Fruit fly (Drosophila melanogaster) whole organism, embryonic: ENCODE measurements around the gene Pdh.

Experiments used
- Adf1 ChIP-seq: fragments of 200-800 bp; sonication (Bioruptor generic); IDR thresholded peaks from 2 replicates; pipeline ENCODE4 v1.3.6; 2022; ENCODE audit warnings: missing biosample characterization, missing genetic modification characterization
- Antp ChIP-seq: fragments of 200-800 bp; sonication (Bioruptor generic); optimal IDR thresholded peaks from 3 replicates; lab custom pipeline; 2016; ENCODE audit warnings: missing biosample characterization, missing genetic modification characterization
- Atf-2 ChIP-seq: fragments of 200-800 bp; sonication (Bioruptor generic); optimal IDR thresholded peaks from 2 replicates; lab custom pipeline; 2016; ENCODE audit warnings: missing biosample characterization, missing genetic modification characterization
- CG10267 ChIP-seq: fragments of 200-800 bp; sonication (Bioruptor generic); optimal IDR thresholded peaks from 2 replicates; lab custom pipeline; 2018; ENCODE audit warnings: missing biosample characterization, mild to moderate bottlenecking, missing genetic modification characterization, moderate library complexity
- CG10462 ChIP-seq: fragments of 200-800 bp; sonication (Bioruptor generic); optimal IDR thresholded peaks from 2 replicates; lab custom pipeline; 2016; ENCODE audit warnings: missing biosample characterization, missing genetic modification characterization
- CG12299 ChIP-seq: fragments of 200-800 bp; sonication (Bioruptor generic); optimal IDR thresholded peaks from 2 replicates; lab custom pipeline; 2018; ENCODE audit warnings: missing biosample characterization, mild to moderate bottlenecking, missing genetic modification characterization
- CG12942 ChIP-seq: fragments of 200-800 bp; sonication (Bioruptor generic); optimal IDR thresholded peaks from 3 replicates; lab custom pipeline; 2016; ENCODE audit warnings: missing biosample characterization, missing genetic modification characterization
- CG13123 ChIP-seq: fragments of 200-800 bp; sonication (Bioruptor generic); optimal IDR thresholded peaks from 2 replicates; lab custom pipeline; 2016; ENCODE audit warnings: missing biosample characterization, missing genetic modification characterization
- CG14014 ChIP-seq: fragments of 200-800 bp; sonication (Bioruptor generic); IDR thresholded peaks from 2 replicates; pipeline ENCODE4 v1.3.6; 2022; ENCODE audit warnings: missing biosample characterization, missing genetic modification characterization
- CG15269 ChIP-seq: fragments of 200-800 bp; sonication (Bioruptor generic); optimal IDR thresholded peaks from 2 replicates; lab custom pipeline; 2018; ENCODE audit warnings: missing biosample characterization, mild to moderate bottlenecking, missing genetic modification characterization, moderate library complexity
- CG15514 ChIP-seq: fragments of 200-800 bp; sonication (Bioruptor generic); optimal IDR thresholded peaks from 3 replicates; lab custom pipeline; 2017; ENCODE audit warnings: missing biosample characterization, missing genetic modification characterization, mild to moderate bottlenecking, moderate library complexity, missing genetic modification reagents
- CG2202 ChIP-seq: fragments of 200-800 bp; sonication (Bioruptor generic); optimal IDR thresholded peaks from 2 replicates; lab custom pipeline; 2018; ENCODE audit warnings: missing biosample characterization, mild to moderate bottlenecking, missing genetic modification characterization
- CG33557 ChIP-seq: fragments of 200-800 bp; sonication (Bioruptor generic); optimal IDR thresholded peaks from 2 replicates; lab custom pipeline; 2019; ENCODE audit warnings: missing biosample characterization, mild to moderate bottlenecking, missing genetic modification characterization, moderate library complexity
- CG42726 ChIP-seq: fragments of 200-800 bp; sonication (Bioruptor generic); IDR thresholded peaks from 2 replicates; pipeline ENCODE4 v1.3.6; 2022; ENCODE audit warnings: missing biosample characterization, missing genetic modification characterization; ENCODE audit not compliant: partially characterized antibody
- CG43689 ChIP-seq: fragments of 200-800 bp; sonication (Bioruptor generic); IDR thresholded peaks from 2 replicates; pipeline ENCODE4 v1.3.6; 2022; ENCODE audit warnings: missing biosample characterization, missing genetic modification characterization
- CG5953 ChIP-seq: fragments of 200-800 bp; sonication (Bioruptor generic); IDR thresholded peaks from 2 replicates; pipeline ENCODE4 v1.3.6; 2022; ENCODE audit warnings: missing biosample characterization, missing genetic modification characterization
- CG6689 ChIP-seq: fragments of 200-800 bp; sonication (Bioruptor generic); IDR thresholded peaks from 2 replicates; pipeline ENCODE4 v1.3.6; 2022; ENCODE audit warnings: missing biosample characterization, missing genetic modification characterization
- CG7556 ChIP-seq: fragments of 200-800 bp; sonication (Bioruptor generic); optimal IDR thresholded peaks from 2 replicates; lab custom pipeline; 2017; ENCODE audit warnings: missing biosample characterization, mild to moderate bottlenecking, missing genetic modification characterization
- CG8359 ChIP-seq: fragments of 200-800 bp; sonication (Bioruptor generic); optimal IDR thresholded peaks from 2 replicates; lab custom pipeline; 2017; ENCODE audit warnings: missing biosample characterization, mild to moderate bottlenecking, missing genetic modification characterization, borderline replicate concordance
- CG9215 ChIP-seq: fragments of 200-800 bp; sonication (Bioruptor generic); IDR thresholded peaks from 2 replicates; pipeline ENCODE4 v1.3.6; 2022; ENCODE audit warnings: missing biosample characterization, missing genetic modification characterization
- CG9609 ChIP-seq: fragments of 200-800 bp; sonication (Bioruptor generic); optimal IDR thresholded peaks from 3 replicates; lab custom pipeline; 2016; ENCODE audit warnings: missing biosample characterization, missing genetic modification characterization
- CG9727 ChIP-seq: fragments of 200-800 bp; sonication (Bioruptor generic); optimal IDR thresholded peaks from 3 replicates; lab custom pipeline; 2017; ENCODE audit warnings: missing biosample characterization, mild to moderate bottlenecking, missing genetic modification characterization
- CG9797 ChIP-seq: fragments of 200-800 bp; sonication (Bioruptor generic); optimal IDR thresholded peaks from 3 replicates; lab custom pipeline; 2018; ENCODE audit warnings: missing biosample characterization, mild to moderate bottlenecking, missing genetic modification characterization
- Dbx ChIP-seq: fragments of 200-800 bp; sonication (Bioruptor generic); IDR thresholded peaks from 3 replicates; pipeline ENCODE4 v1.3.6; 2022; ENCODE audit warnings: missing biosample characterization, missing genetic modification characterization
- Drgx ChIP-seq: fragments of 200-800 bp; sonication (Bioruptor generic); IDR thresholded peaks from 2 replicates; pipeline ENCODE4 v1.3.6; 2022; ENCODE audit warnings: missing biosample characterization, missing genetic modification characterization
- Gug ChIP-seq: fragments of 200-800 bp; sonication (Bioruptor generic); IDR thresholded peaks from 4 replicates; pipeline ENCODE4 v1.3.6; 2022; ENCODE audit warnings: missing biosample characterization, missing genetic modification characterization
- HLH4C ChIP-seq: fragments of 200-800 bp; sonication (Bioruptor generic); IDR thresholded peaks from 3 replicates; pipeline ENCODE4 v1.3.6; 2022; ENCODE audit warnings: missing biosample characterization, missing genetic modification characterization; ENCODE audit not compliant: partially characterized antibody
- Hey ChIP-seq: fragments of 200-800 bp; sonication (Bioruptor generic); optimal IDR thresholded peaks from 3 replicates; lab custom pipeline; 2018; ENCODE audit warnings: missing biosample characterization, mild to moderate bottlenecking, missing genetic modification characterization
- Hr39 ChIP-seq: fragments of >200 bp; optimal IDR thresholded peaks from 2 replicates; lab custom pipeline; 2017
- Optix ChIP-seq: fragments of 200-800 bp; sonication (Bioruptor generic); IDR thresholded peaks from 3 replicates; pipeline ENCODE4 v1.3.6; 2022; ENCODE audit warnings: missing biosample characterization, missing genetic modification characterization
- PHDP ChIP-seq: fragments of 200-800 bp; sonication (Bioruptor generic); optimal IDR thresholded peaks from 3 replicates; lab custom pipeline; 2018; ENCODE audit warnings: missing biosample characterization, mild to moderate bottlenecking, missing genetic modification characterization, moderate library complexity
- Xbp1 ChIP-seq: fragments of 200-800 bp; sonication (Bioruptor generic); optimal IDR thresholded peaks from 3 replicates; lab custom pipeline; 2016; ENCODE audit warnings: missing biosample characterization, mild to moderate bottlenecking, missing genetic modification characterization
- al ChIP-seq: fragments of 200-800 bp; sonication (Bioruptor generic); IDR thresholded peaks from 2 replicates; pipeline ENCODE4 v1.3.6; 2022; ENCODE audit warnings: missing biosample characterization, missing genetic modification characterization
- ap ChIP-seq: fragments of 200-800 bp; sonication (Bioruptor generic); IDR thresholded peaks from 2 replicates; pipeline ENCODE4 v1.3.6; 2022; ENCODE audit warnings: missing biosample characterization, missing genetic modification characterization
- crc ChIP-seq: fragments of 200-800 bp; sonication (Bioruptor generic); optimal IDR thresholded peaks from 2 replicates; lab custom pipeline; 2016; ENCODE audit warnings: missing biosample characterization, missing genetic modification characterization
- dan ChIP-seq: fragments of 200-800 bp; sonication (Bioruptor generic); IDR thresholded peaks from 2 replicates; pipeline ENCODE4 v1.3.6; 2022; ENCODE audit warnings: missing biosample characterization, missing genetic modification characterization
- ems ChIP-seq: fragments of 200-800 bp; sonication (Bioruptor generic); optimal IDR thresholded peaks from 3 replicates; lab custom pipeline; 2016; ENCODE audit warnings: missing biosample characterization, missing genetic modification characterization
- eve ChIP-seq, 2 experiments: fragments of >200 bp; optimal IDR thresholded peaks; 2 replicates each; lab custom pipeline; 2017; ENCODE audit warnings: missing biosample characterization in 2 of 2, missing genetic modification characterization in 2 of 2
- fru ChIP-seq: fragments of >200 bp; optimal IDR thresholded peaks from 2 replicates; lab custom pipeline; 2017
- ham ChIP-seq: fragments of 200-800 bp; sonication (Bioruptor generic); IDR thresholded peaks from 2 replicates; pipeline ENCODE4 v1.3.6; 2022; ENCODE audit warnings: missing biosample characterization, missing genetic modification characterization
- hbn ChIP-seq: fragments of 200-800 bp; sonication (Bioruptor generic); IDR thresholded peaks from 2 replicates; pipeline ENCODE4 v1.3.6; 2022; ENCODE audit warnings: missing biosample characterization, missing genetic modification characterization; ENCODE audit not compliant: partially characterized antibody
- lbe ChIP-seq: fragments of 200-800 bp; sonication (Bioruptor generic); optimal IDR thresholded peaks from 2 replicates; lab custom pipeline; 2016; ENCODE audit warnings: missing biosample characterization, mild to moderate bottlenecking, missing genetic modification characterization
- luna ChIP-seq: fragments of 200-800 bp; sonication (Bioruptor generic); optimal IDR thresholded peaks from 2 replicates; lab custom pipeline; 2016; ENCODE audit warnings: missing biosample characterization, missing genetic modification characterization
- odd ChIP-seq: fragments of 200-800 bp; sonication (Bioruptor generic); optimal IDR thresholded peaks from 2 replicates; lab custom pipeline; 2017; ENCODE audit warnings: missing biosample characterization, mild to moderate bottlenecking, missing genetic modification characterization
- psq ChIP-seq: fragments of 200-800 bp; sonication (Bioruptor generic); optimal IDR thresholded peaks from 2 replicates; lab custom pipeline; 2017; ENCODE audit warnings: missing biosample characterization, missing genetic modification characterization
- shn ChIP-seq: fragments of 200-800 bp; sonication (Bioruptor generic); optimal IDR thresholded peaks from 3 replicates; lab custom pipeline; 2016; ENCODE audit warnings: missing biosample characterization, missing genetic modification characterization
- sisA ChIP-seq: fragments of 200-800 bp; sonication (Bioruptor generic); IDR thresholded peaks from 2 replicates; pipeline ENCODE4 v1.3.6; 2022; ENCODE audit warnings: missing biosample characterization, missing genetic modification characterization
- slbo ChIP-seq: fragments of 200-800 bp; sonication (Bioruptor generic); IDR thresholded peaks from 2 replicates; pipeline ENCODE4 v1.3.6; 2022; ENCODE audit warnings: missing biosample characterization, missing genetic modification characterization
- sna ChIP-seq: fragments of 200-800 bp; sonication (Bioruptor generic); IDR thresholded peaks from 2 replicates; pipeline ENCODE4 v1.3.6; 2022; ENCODE audit warnings: missing biosample characterization, missing genetic modification characterization; ENCODE audit not compliant: partially characterized antibody
- tna ChIP-seq: fragments of 200-800 bp; sonication (Bioruptor generic); IDR thresholded peaks from 2 replicates; pipeline ENCODE4 v1.3.6; 2022; ENCODE audit warnings: missing biosample characterization, missing genetic modification characterization; ENCODE audit not compliant: partially characterized antibody
- trem ChIP-seq: fragments of 200-800 bp; optimal IDR thresholded peaks from 3 replicates; lab custom pipeline; 2019; ENCODE audit warnings: missing biosample characterization, mild to moderate bottlenecking, missing genetic modification characterization, moderate library complexity
- vnd ChIP-seq: fragments of 200-800 bp; sonication (Bioruptor generic); IDR thresholded peaks from 3 replicates; pipeline ENCODE4 v1.3.6; 2022; ENCODE audit warnings: missing biosample characterization, missing genetic modification characterization; ENCODE audit not compliant: partially characterized antibody
- z ChIP-seq: fragments of 200-800 bp; sonication (Bioruptor generic); IDR thresholded peaks from 3 replicates; pipeline ENCODE4 v1.3.6; 2022; ENCODE audit warnings: missing biosample characterization, missing genetic modification characterization

Pdh gene

DNA sequence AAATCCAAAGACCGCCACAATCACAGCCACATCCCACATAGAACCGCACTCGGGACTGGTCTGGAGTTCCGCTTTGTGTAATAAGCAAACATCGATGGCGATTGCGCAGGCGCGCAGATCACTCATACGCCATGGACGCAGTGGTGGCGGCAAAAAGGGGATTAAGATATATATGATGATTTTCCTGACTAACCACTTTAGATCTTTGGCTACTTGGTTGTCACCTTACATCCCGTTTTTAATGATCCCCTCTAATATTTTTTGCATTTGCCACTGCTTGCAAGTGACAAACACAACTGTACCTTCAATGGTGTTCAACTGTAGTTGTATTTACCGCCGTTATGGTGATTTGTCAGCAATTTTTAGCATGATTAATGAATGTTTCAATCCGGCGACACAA, 44.1 kb downstream of the Pdh start (continued):
- TF ChIP-seq CG9727 (no peak), Optix (no peak), CG8359 (GFP tag; lab: Kevin White, UChicago) (no peak), CG33557 (no peak), CG15514 (GFP tag; lab: Kevin White, UChicago) (peak; percentile 23), CG43689 (no peak), eve (GFP tag; optimal IDR thresholded peaks at IDR 0.05; lab: Kevin White, UChicago) (no peak), trem (tag; lab: Kevin White, UChicago) (no peak), luna (no peak), Xbp1 (no peak), ap (GFP tag; lab: Robert Waterston, UW) (no peak), vnd (GFP tag; lab: Robert Waterston, UW) (no peak), CG14014 (GFP tag; lab: Robert Waterston, UW) (peak; percentile 37; the same call in 1 of the 2 replicates), crc (GFP tag; lab: Kevin White, UChicago) (no peak), fru (lab: Kevin White, UChicago) (no peak), CG10462 (GFP tag; lab: Kevin White, UChicago) (no peak), lbe (no peak), Gug (GFP tag; lab: Robert Waterston, UW) (0 out of 4 replicates have a peak, but pooled peaks have one; percentile 6), PHDP (tag; lab: Kevin White, UChicago) (no peak), Hey (tag; lab: Kevin White, UChicago) (no peak), odd (no peak), CG6689 (no peak), shn (GFP tag; lab: Kevin White, UChicago) (no peak), CG12942 (GFP tag; lab: Kevin White, UChicago) (no peak), dan (GFP tag; lab: Robert Waterston, UW) (no peak), Drgx (GFP tag; lab: Robert Waterston, UW) (peak; percentile 86), Antp (GFP tag; lab: Kevin White, UChicago) (peak; percentile 5), z (GFP tag; lab: Robert Waterston, UW) (no peak), CG10267 (no peak), sisA (GFP tag; lab: Robert Waterston, UW) (peak; percentile 21; the same call in 1 of the 2 replicates), tna (GFP tag; lab: Robert Waterston, UW) (no peak), CG9797 (GFP tag; lab: Kevin White, UChicago) (no peak), Adf1 (GFP tag; lab: Robert Waterston, UW) (no peak), HLH4C (no peak), CG12299 (tag; lab: Kevin White, UChicago) (no peak), CG15269 (peak; percentile 10), Dbx (peak; percentile 64), al (GFP tag; lab: Robert Waterston, UW) (0 out of 2 replicates have a peak, but pooled peaks have one; percentile 25), CG5953 (GFP tag; lab: Robert Waterston, UW) (no peak), Atf-2 (GFP tag; lab: Kevin White, UChicago) (no peak), CG9215 (GFP tag; lab: Robert Waterston, UW) (peak; percentile 42), CG42726 (GFP tag; lab: Robert Waterston, UW) (no peak), CG13123 (no peak), Hr39 (lab: Kevin White, UChicago) (no peak), slbo (peak; percentile 72), psq (GFP tag; lab: Kevin White, UChicago) (no peak), hbn (GFP tag; lab: Robert Waterston, UW) (no peak), ham (no peak), CG2202 (tag; lab: Kevin White, UChicago) (no peak), ems (GFP tag; lab: Kevin White, UChicago) (no peak), CG9609 (GFP tag; lab: Kevin White, UChicago) (no peak), sna (GFP tag; lab: Robert Waterston, UW) (no peak), CG7556 (GFP tag; lab: Kevin White, UChicago) (no peak)
